Fruit fly (Drosophila melanogaster) whole organism, prepupa: ENCODE measurements around the gene nan.

Experiments
- Blimp-1 ChIP-seq: fragments of 200-800 bp; sonication (Bioruptor generic); optimal IDR thresholded peaks from 3 replicates; lab custom pipeline; 2017; ENCODE audit warnings: missing biosample characterization, missing genetic modification characterization, mild to moderate bottlenecking, moderate library complexity, missing genetic modification reagents
- CG10631 ChIP-seq: fragments of 200-800 bp; sonication (Bioruptor generic); optimal IDR thresholded peaks from 2 replicates; lab custom pipeline; 2016; ENCODE audit warnings: missing biosample characterization, missing genetic modification characterization
- CG10669 ChIP-seq: fragments of 200-800 bp; sonication (Bioruptor generic); optimal IDR thresholded peaks from 3 replicates; lab custom pipeline; 2018; ENCODE audit warnings: missing biosample characterization, mild to moderate bottlenecking, missing genetic modification characterization, moderate library complexity
- CG11762 ChIP-seq: fragments of 200-800 bp; sonication (Bioruptor generic); optimal IDR thresholded peaks from 3 replicates; lab custom pipeline; 2016; ENCODE audit warnings: missing biosample characterization, missing genetic modification characterization; ENCODE audit not compliant: insufficient read depth
- CG1621 ChIP-seq: fragments of 200-800 bp; sonication (Bioruptor generic); optimal IDR thresholded peaks from 3 replicates; lab custom pipeline; 2018; ENCODE audit warnings: missing biosample characterization, mild to moderate bottlenecking, missing genetic modification characterization
- CG16779 ChIP-seq: fragments of 200-800 bp; sonication (Bioruptor generic); optimal IDR thresholded peaks from 3 replicates; lab custom pipeline; 2017; ENCODE audit warnings: missing biosample characterization, mild to moderate bottlenecking, missing genetic modification characterization
- CG31627 ChIP-seq: fragments of 200-800 bp; sonication (Bioruptor generic); optimal IDR thresholded peaks from 3 replicates; lab custom pipeline; 2016; ENCODE audit warnings: missing biosample characterization, missing genetic modification characterization
- CG32006 ChIP-seq: fragments of 200-800 bp; sonication (Bioruptor generic); optimal IDR thresholded peaks from 3 replicates; lab custom pipeline; 2017; ENCODE audit warnings: missing biosample characterization, mild to moderate bottlenecking, missing genetic modification characterization
- CG34406 ChIP-seq: fragments of 200-800 bp; sonication (Bioruptor generic); optimal IDR thresholded peaks from 3 replicates; lab custom pipeline; 2016; ENCODE audit warnings: missing biosample characterization, missing genetic modification characterization
- CG3919 ChIP-seq: fragments of 200-800 bp; sonication (Bioruptor generic); optimal IDR thresholded peaks from 3 replicates; lab custom pipeline; 2016; ENCODE audit warnings: missing biosample characterization, missing genetic modification characterization
- CG6276 ChIP-seq: fragments of 200-800 bp; sonication (Bioruptor generic); optimal IDR thresholded peaks from 2 replicates; lab custom pipeline; 2017; ENCODE audit warnings: missing biosample characterization, mild to moderate bottlenecking, missing genetic modification characterization
- CG6808 ChIP-seq: fragments of 200-800 bp; sonication (Bioruptor generic); optimal IDR thresholded peaks from 3 replicates; lab custom pipeline; 2017; ENCODE audit warnings: missing biosample characterization, missing genetic modification characterization, mild to moderate bottlenecking, moderate library complexity, missing genetic modification reagents
- CG6854 ChIP-seq: fragments of 200-800 bp; sonication (Bioruptor generic); optimal IDR thresholded peaks from 2 replicates; lab custom pipeline; 2017; ENCODE audit warnings: missing biosample characterization, mild to moderate bottlenecking, missing genetic modification characterization
- CG7368 ChIP-seq: fragments of 200-800 bp; sonication (Bioruptor generic); optimal IDR thresholded peaks from 3 replicates; lab custom pipeline; 2016; ENCODE audit warnings: missing biosample characterization, missing genetic modification characterization
- CG8119 ChIP-seq: fragments of 200-800 bp; sonication (Bioruptor generic); IDR thresholded peaks from 3 replicates; pipeline ENCODE4 v1.3.6; 2022; ENCODE audit warnings: missing biosample characterization, missing genetic modification characterization
- CG8319 ChIP-seq: fragments of 200-800 bp; sonication (Bioruptor generic); optimal IDR thresholded peaks from 3 replicates; lab custom pipeline; 2016; ENCODE audit warnings: missing biosample characterization, missing genetic modification characterization
- CG8632 ChIP-seq: fragments of 200-800 bp; sonication (Bioruptor generic); optimal IDR thresholded peaks from 3 replicates; lab custom pipeline; 2016; ENCODE audit warnings: missing biosample characterization, missing genetic modification characterization
- CG9139 ChIP-seq: fragments of 200-800 bp; sonication (Bioruptor generic); optimal IDR thresholded peaks from 3 replicates; lab custom pipeline; 2017; ENCODE audit warnings: missing biosample characterization, mild to moderate bottlenecking, missing genetic modification characterization
- Eip93F ChIP-seq: fragments of 200-800 bp; sonication (Bioruptor generic); optimal IDR thresholded peaks from 2 replicates; lab custom pipeline; 2016; ENCODE audit warnings: missing biosample characterization, mild to moderate bottlenecking, missing genetic modification characterization
- Ets21C ChIP-seq: fragments of 200-800 bp; sonication (Bioruptor generic); optimal IDR thresholded peaks from 3 replicates; lab custom pipeline; 2016; ENCODE audit warnings: missing biosample characterization, missing genetic modification characterization
- Ets96B ChIP-seq: fragments of 200-800 bp; optimal IDR thresholded peaks from 2 replicates; lab custom pipeline; 2019; ENCODE audit warnings: missing biosample characterization, mild to moderate bottlenecking, missing genetic modification characterization, moderate library complexity
- Gug ChIP-seq: fragments of 200-800 bp; sonication (Bioruptor generic); IDR thresholded peaks from 2 replicates; pipeline ENCODE4 v1.3.6; 2022; ENCODE audit warnings: missing biosample characterization, missing genetic modification characterization
- Hr38 ChIP-seq: sonication (Bioruptor generic); optimal IDR thresholded peaks from 2 replicates; lab custom pipeline; 2016; ENCODE audit warnings: missing biosample characterization, missing genetic modification characterization
- Hr39 ChIP-seq: fragments of 200-800 bp; sonication (Bioruptor generic); optimal IDR thresholded peaks from 2 replicates; lab custom pipeline; 2016; ENCODE audit warnings: missing biosample characterization, missing genetic modification characterization
- Lpt ChIP-seq: fragments of 200-800 bp; sonication (Bioruptor generic); optimal IDR thresholded peaks from 3 replicates; lab custom pipeline; 2016; ENCODE audit warnings: missing biosample characterization, missing genetic modification characterization
- Met ChIP-seq: fragments of 200-800 bp; sonication (Bioruptor generic); optimal IDR thresholded peaks from 3 replicates; lab custom pipeline; 2016; ENCODE audit warnings: missing biosample characterization, missing genetic modification characterization
- Sox14 ChIP-seq: fragments of 200-800 bp; sonication (Bioruptor generic); optimal IDR thresholded peaks from 3 replicates; lab custom pipeline; 2016; ENCODE audit warnings: missing biosample characterization, missing genetic modification characterization
- Sox15 ChIP-seq: fragments of 200-800 bp; sonication (Bioruptor generic); optimal IDR thresholded peaks from 3 replicates; lab custom pipeline; 2016; ENCODE audit warnings: missing biosample characterization, missing genetic modification characterization
- achi ChIP-seq: fragments of 200-800 bp; sonication (Bioruptor generic); optimal IDR thresholded peaks from 3 replicates; lab custom pipeline; 2016; ENCODE audit warnings: missing biosample characterization, missing genetic modification characterization
- acj6 ChIP-seq: fragments of 200-800 bp; sonication (Bioruptor generic); optimal IDR thresholded peaks from 3 replicates; lab custom pipeline; 2016; ENCODE audit warnings: missing biosample characterization, missing genetic modification characterization
- cyc ChIP-seq: fragments of 200-800 bp; sonication (Bioruptor generic); optimal IDR thresholded peaks from 3 replicates; lab custom pipeline; 2016; ENCODE audit warnings: missing biosample characterization, missing genetic modification characterization
- dac ChIP-seq: fragments of 200-800 bp; sonication (Bioruptor generic); optimal IDR thresholded peaks from 2 replicates; lab custom pipeline; 2017; ENCODE audit warnings: missing biosample characterization, mild to moderate bottlenecking, missing genetic modification characterization
- dsx ChIP-seq: fragments of 200-800 bp; optimal IDR thresholded peaks from 3 replicates; lab custom pipeline; 2019; ENCODE audit warnings: missing biosample characterization, mild to moderate bottlenecking, missing genetic modification characterization, moderate library complexity; ENCODE audit not compliant: poor library complexity, severe bottlenecking
- eg ChIP-seq: fragments of 200-800 bp; sonication (Bioruptor generic); IDR thresholded peaks from 3 replicates; pipeline ENCODE4 v1.3.6; 2022; ENCODE audit warnings: missing biosample characterization, missing genetic modification characterization
- fd59A ChIP-seq: fragments of 200-800 bp; sonication (Bioruptor generic); optimal IDR thresholded peaks from 2 replicates; lab custom pipeline; 2017; ENCODE audit warnings: missing biosample characterization, mild to moderate bottlenecking, missing genetic modification characterization, missing genetic modification reagents
- fd85E ChIP-seq: fragments of 200-800 bp; sonication (Bioruptor generic); optimal IDR thresholded peaks from 3 replicates; lab custom pipeline; 2016; ENCODE audit warnings: missing biosample characterization, missing genetic modification characterization
- fkh ChIP-seq: fragments of 200-800 bp; sonication (Bioruptor generic); optimal IDR thresholded peaks from 3 replicates; lab custom pipeline; 2017; ENCODE audit warnings: missing biosample characterization, mild to moderate bottlenecking, missing genetic modification characterization, moderate library complexity
- lz ChIP-seq: fragments of 200-800 bp; sonication (Bioruptor generic); optimal IDR thresholded peaks from 3 replicates; lab custom pipeline; 2016; ENCODE audit warnings: missing biosample characterization, missing genetic modification characterization
- salr ChIP-seq, 2 experiments: fragments of 200-800 bp; sonication (Bioruptor generic); optimal IDR thresholded peaks; 3 replicates each; lab custom pipeline; 2016 to 2018; ENCODE audit warnings: missing biosample characterization in 2 of 2, missing genetic modification characterization in 2 of 2, mild to moderate bottlenecking in 1 of 2
- ss ChIP-seq, 2 experiments: fragments of 200-800 bp; sonication (Bioruptor generic); optimal IDR thresholded peaks; 2 replicates in 1 of 2; 3 replicates in 1 of 2; lab custom pipeline; 2017 to 2018; ENCODE audit warnings: mild to moderate bottlenecking in 2 of 2, missing biosample characterization in 2 of 2, missing genetic modification characterization in 2 of 2, moderate library complexity in 1 of 2
- topi ChIP-seq: fragments of 200-800 bp; sonication (Bioruptor generic); optimal IDR thresholded peaks from 3 replicates; lab custom pipeline; 2016; ENCODE audit warnings: missing biosample characterization, missing genetic modification characterization

nan gene

dm6 chr3L:14189957-14190624 is 643 bp upstream of the nan start (continued):
- peak; percentile 62 for TF ChIP-seq CG10669 (GFP tag; lab: Kevin White, UChicago)
- TF ChIP-seq fd85E (GFP tag; lab: Kevin White, UChicago) = no peak
- TF ChIP-seq Ets21C (GFP tag; lab: Kevin White, UChicago) = no peak
- TF ChIP-seq cyc (GFP tag; lab: Kevin White, UChicago) = peak; percentile 70
- peak; percentile 79; the same call in 2 of the 3 replicates for TF ChIP-seq CG8119 (GFP tag; lab: Robert Waterston, UW)
- TF ChIP-seq Lpt (GFP tag; lab: Kevin White, UChicago) = peak; percentile 33
- TF ChIP-seq Sox15 (GFP tag; lab: Kevin White, UChicago) = no peak
- TF ChIP-seq topi (GFP tag; lab: Kevin White, UChicago) = no peak
- no peak for TF ChIP-seq Hr38 (GFP tag; lab: Kevin White, UChicago)
- TF ChIP-seq, all 60 proteins: peak for 24

dm6 chr3L:14185049-14185448 is 4.4 kb downstream of the nan start:
- TF ChIP-seq fd85E (GFP tag; lab: Kevin White, UChicago) (no peak), dsx (GFP tag; lab: Kevin White, UChicago) (no peak), CG3919 (GFP tag; lab: Kevin White, UChicago) (no peak), CG11762 (GFP tag; lab: Kevin White, UChicago) (no peak), CG34406 (GFP tag; lab: Kevin White, UChicago) (no peak), CG16779 (tag; lab: Kevin White, UChicago) (no peak), fkh (no peak), CG8632 (GFP tag; lab: Kevin White, UChicago) (no peak), Eip93F (GFP tag; lab: Kevin White, UChicago) (no peak)

- no peak for TF ChIP-seq Sox15 (GFP tag; lab: Kevin White, UChicago)
- no peak for TF ChIP-seq achi (GFP tag; lab: Kevin White, UChicago)
- TF ChIP-seq CG9139 (GFP tag; lab: Kevin White, UChicago) = no peak
- no peak for TF ChIP-seq fkh
- TF ChIP-seq CG6276 (GFP tag; lab: Kevin White, UChicago) = no peak
- no peak for TF ChIP-seq Gug (GFP tag; lab: Robert Waterston, UW)
- TF ChIP-seq cyc (GFP tag; lab: Kevin White, UChicago) = no peak
- no peak for TF ChIP-seq CG7368
- no peak for TF ChIP-seq Blimp-1
- no peak for TF ChIP-seq CG8319 (GFP tag; lab: Kevin White, UChicago)
- no peak for TF ChIP-seq Sox14
Measured at dm6 chr3L:14178520-14178919, 10.9 kb downstream of the nan start, which contains the start of gene D. Gene D (minus strand): TSS chr3L:14178620.

DNA sequence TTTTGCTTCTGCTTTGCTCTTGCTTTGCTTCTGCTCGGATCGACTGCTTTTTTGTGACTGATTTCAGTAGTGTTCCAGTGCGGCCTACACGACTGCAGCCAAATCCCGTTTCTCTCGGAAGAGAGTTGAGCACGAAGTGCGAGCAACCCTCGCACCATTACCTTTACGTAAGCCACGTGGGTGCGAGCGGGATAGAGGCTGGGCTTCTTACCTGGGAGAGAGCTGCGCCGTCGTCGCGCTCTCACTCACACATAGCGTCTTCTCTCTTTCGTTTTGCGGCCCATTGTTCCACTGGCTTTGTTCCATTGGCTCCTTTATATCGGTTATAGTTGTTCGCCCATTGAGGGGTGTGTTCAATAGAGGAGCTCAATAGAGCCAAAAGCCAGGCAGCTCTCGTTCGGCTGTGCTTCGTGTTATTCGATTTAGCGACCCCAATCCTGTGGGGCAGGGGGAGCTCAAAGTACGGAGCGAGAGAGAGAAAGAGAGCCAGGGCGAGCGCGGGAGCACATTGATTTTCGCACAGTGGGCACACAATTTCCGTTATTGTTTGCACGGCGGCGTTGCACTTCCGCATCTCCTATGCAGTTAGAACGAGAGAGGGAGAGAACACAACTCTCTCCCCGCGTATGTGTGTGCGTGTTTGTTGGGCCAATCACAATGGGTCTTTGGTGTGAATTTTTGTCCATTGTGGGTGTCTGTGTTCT is 11.8 kb downstream of the nan start:
- TF ChIP-seq CG6808 (GFP tag; lab: Kevin White, UChicago) (peak; percentile 13), CG10631 (GFP tag; lab: Kevin White, UChicago) (no peak), fd59A (GFP tag; lab: Kevin White, UChicago) (no peak), Hr39 (GFP tag; lab: Kevin White, UChicago) (no peak), cyc (GFP tag; lab: Kevin White, UChicago) (no peak), fkh (peak; percentile 29), acj6 (GFP tag; lab: Kevin White, UChicago) (no peak), CG1621 (tag; lab: Kevin White, UChicago) (no peak), ss (GFP tag; optimal IDR thresholded peaks at IDR 0.05; lab: Kevin White, UChicago) (peak in 1 of 2 experiments; percentile 50), eg (GFP tag; lab: Robert Waterston, UW) (peak; percentile 46; the same call in 1 of the 3 replicates), dac (GFP tag; lab: Kevin White, UChicago) (no peak), CG31627 (GFP tag; lab: Kevin White, UChicago) (no peak), CG7368 (peak; percentile 14), CG32006 (GFP tag; lab: Kevin White, UChicago) (no peak), CG3919 (GFP tag; lab: Kevin White, UChicago) (peak; percentile 29), Ets96B (tag; lab: Kevin White, UChicago) (no peak), CG6854 (GFP tag; lab: Kevin White, UChicago) (peak; percentile 12), CG8632 (GFP tag; lab: Kevin White, UChicago) (no peak), lz (GFP tag; lab: Kevin White, UChicago) (no peak), dsx (GFP tag; lab: Kevin White, UChicago) (no peak), salr (GFP tag; optimal IDR thresholded peaks at IDR 0.05; lab: Kevin White, UChicago) (no peak), Met (GFP tag; lab: Kevin White, UChicago) (no peak), Ets21C (GFP tag; lab: Kevin White, UChicago) (no peak), CG6276 (GFP tag; lab: Kevin White, UChicago) (no peak), Lpt (GFP tag; lab: Kevin White, UChicago) (no peak), Eip93F (GFP tag; lab: Kevin White, UChicago) (no peak)
